Worm (Caenorhabditis elegans): ENCODE data around the gene F59D12.3.

DNA sequence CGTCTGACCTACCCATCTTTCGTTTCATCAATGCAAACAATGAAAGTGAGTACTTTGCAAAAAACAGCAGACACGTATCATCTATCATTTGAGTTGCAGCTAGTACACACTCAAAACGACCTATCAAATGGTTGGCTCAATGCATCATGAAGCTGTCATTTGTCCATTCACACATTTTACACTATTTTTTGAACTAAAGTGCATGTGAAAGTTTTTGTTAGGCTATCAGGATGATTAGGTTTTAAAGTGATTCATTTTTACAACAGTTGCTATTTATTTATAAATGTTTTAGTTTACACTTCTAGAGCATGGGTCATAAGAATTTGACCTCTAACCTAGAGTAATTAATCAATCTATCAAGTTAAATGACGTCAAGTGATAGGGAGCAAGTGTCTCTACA is 50.8 kb downstream of the F59D12.3 start:
- TF ChIP-seq unc-39 (tag; optimal IDR thresholded peaks at IDR 0.05) (no peak), fos-1 (tag; optimal IDR thresholded peaks at IDR 0.05) (no peak), nhr-237 (tag; optimal IDR thresholded peaks at IDR 0.05) (no peak), nhr-76 (tag; optimal IDR thresholded peaks at IDR 0.05) (no peak)
